Worm (Caenorhabditis elegans) whole organism, young adult: ENCODE measurements around the gene C16D9.9.

Experiments
- B0019.2 ChIP-seq: fragments of 200-800 bp; sonication (Bioruptor generic); conservative IDR thresholded peaks from 2 replicates; pipeline ENCODE4 v1.3.6; 2022; ENCODE audit warnings: missing genetic modification reagents, missing genetic modification characterization, missing compliant biosample characterization
- C17E4.6 ChIP-seq: fragments of 200-800 bp; sonication (Bioruptor generic); IDR thresholded peaks from 2 replicates; pipeline ENCODE4 v1.3.6; 2022; ENCODE audit warnings: missing genetic modification reagents, missing genetic modification characterization, missing compliant biosample characterization
- F49E8.2 ChIP-seq: sonication (generic microtip); optimal IDR thresholded peaks from 3 replicates; lab custom pipeline; 2017; ENCODE audit warnings: missing genetic modification characterization, mild to moderate bottlenecking, missing compliant biosample characterization, antibody characterized with exemption, moderate library complexity; ENCODE audit not compliant: insufficient read depth
- F55B11.4 ChIP-seq: sonication (generic microtip); optimal IDR thresholded peaks from 2 replicates; lab custom pipeline; 2016; ENCODE audit warnings: missing compliant biosample characterization, missing genetic modification characterization, borderline replicate concordance; ENCODE audit not compliant: insufficient read depth
- Y67H2A.10 ChIP-seq: fragments of 200-800 bp; sonication (Bioruptor generic); conservative IDR thresholded peaks from 2 replicates; pipeline ENCODE4 v1.3.6; 2022; ENCODE audit warnings: missing genetic modification reagents, missing genetic modification characterization, missing compliant biosample characterization
- ZK185.1 ChIP-seq: sonication (generic microtip); optimal IDR thresholded peaks from 2 replicates; lab custom pipeline; 2016; ENCODE audit warnings: mild to moderate bottlenecking, missing genetic modification characterization, missing compliant biosample characterization; ENCODE audit not compliant: poor library complexity, severe bottlenecking
- attf-6 ChIP-seq: fragments of 200-800 bp; sonication (Bioruptor generic); IDR thresholded peaks from 2 replicates; pipeline ENCODE4 v1.3.6; 2022; ENCODE audit warnings: missing genetic modification reagents, missing genetic modification characterization, missing compliant biosample characterization
- bed-1 ChIP-seq: fragments of 200-800 bp; sonication (Bioruptor generic); IDR thresholded peaks from 2 replicates; pipeline ENCODE4 v1.3.6; 2022; ENCODE audit warnings: missing genetic modification reagents, missing genetic modification characterization, missing compliant biosample characterization
- bed-2 ChIP-seq: fragments of 200-800 bp; sonication (Bioruptor generic); IDR thresholded peaks from 2 replicates; pipeline ENCODE4 v1.3.6; 2022; ENCODE audit warnings: missing genetic modification reagents, missing genetic modification characterization, missing compliant biosample characterization
- ceh-100 ChIP-seq: fragments of 200-800 bp; sonication (Bioruptor generic); IDR thresholded peaks from 2 replicates; pipeline ENCODE4 v1.3.6; 2022; ENCODE audit warnings: missing genetic modification reagents, missing genetic modification characterization, missing compliant biosample characterization
- ceh-27 ChIP-seq: fragments of 200-800 bp; sonication (Bioruptor generic); optimal IDR thresholded peaks from 2 replicates; lab custom pipeline; 2018; ENCODE audit warnings: mild to moderate bottlenecking, missing genetic modification characterization, moderate library complexity, missing compliant biosample characterization
- ets-4 ChIP-seq: fragments of 200-800 bp; sonication (Bioruptor generic); optimal IDR thresholded peaks from 2 replicates; lab custom pipeline; 2018; ENCODE audit warnings: mild to moderate bottlenecking, missing genetic modification characterization, missing compliant biosample characterization
- hlh-12 ChIP-seq: sonication (generic microtip); optimal IDR thresholded peaks from 2 replicates; lab custom pipeline; 2016; ENCODE audit warnings: missing genetic modification characterization, missing compliant biosample characterization
- hrde-1 ChIP-seq: sonication (generic microtip); optimal IDR thresholded peaks from 2 replicates; lab custom pipeline; 2016; ENCODE audit warnings: missing genetic modification characterization, mild to moderate bottlenecking, missing compliant biosample characterization, moderate library complexity, missing genotype, missing genetic modification reagents, borderline replicate concordance
- lin-26 ChIP-seq: fragments of 200-800 bp; sonication (Bioruptor generic); IDR thresholded peaks from 2 replicates; pipeline ENCODE4 v1.3.6; 2022; ENCODE audit warnings: missing genetic modification reagents, missing genetic modification characterization, missing compliant biosample characterization
- lin-35 ChIP-seq, 3 experiments: fragments of 150-350 bp in 2 of 3; sonication (generic microtip) in 1 of 3; optimal IDR thresholded peaks; 2 replicates each; lab custom pipeline; 2014 to 2018; ENCODE audit warnings: missing biosample characterization in 3 of 3, missing genetic modification characterization in 3 of 3, missing genetic modification reagents in 3 of 3
- lin-40 ChIP-seq: sonication (generic microtip); optimal IDR thresholded peaks from 2 replicates; lab custom pipeline; 2016; ENCODE audit warnings: missing genetic modification characterization, mild to moderate bottlenecking, missing compliant biosample characterization, missing genotype, missing genetic modification reagents
- lsl-1 ChIP-seq: fragments of 200-800 bp; sonication (Bioruptor generic); optimal IDR thresholded peaks from 2 replicates; lab custom pipeline; 2018; ENCODE audit warnings: mild to moderate bottlenecking, missing genetic modification characterization, moderate library complexity, missing compliant biosample characterization
- mes-4 ChIP-seq: sonication (generic microtip); optimal IDR thresholded peaks from 2 replicates; lab custom pipeline; 2016; ENCODE audit warnings: missing genotype, missing genetic modification characterization, missing compliant biosample characterization
- nhr-27 ChIP-seq: fragments of 200-800 bp; sonication (Bioruptor generic); optimal IDR thresholded peaks from 2 replicates; lab custom pipeline; 2018; ENCODE audit warnings: mild to moderate bottlenecking, missing genetic modification characterization, moderate library complexity, missing compliant biosample characterization
- nhr-80 ChIP-seq: sonication (generic microtip); optimal IDR thresholded peaks from 2 replicates; lab custom pipeline; 2016; ENCODE audit warnings: missing genetic modification characterization, missing compliant biosample characterization
- sea-2 ChIP-seq: fragments of 200-800 bp; sonication (Bioruptor generic); IDR thresholded peaks from 2 replicates; pipeline ENCODE4 v1.3.6; 2022; ENCODE audit warnings: missing genetic modification characterization, missing compliant biosample characterization
- snpc-1.1 ChIP-seq: sonication (generic microtip); optimal IDR thresholded peaks from 2 replicates; lab custom pipeline; 2017; ENCODE audit warnings: missing genetic modification characterization, mild to moderate bottlenecking, missing compliant biosample characterization, antibody characterized with exemption, moderate library complexity, missing genotype, missing genetic modification reagents; ENCODE audit not compliant: insufficient read depth
- snpc-4 ChIP-seq, 5 experiments: fragments of 150-350 bp in 1 of 5; sonication (generic microtip) in 4 of 5; optimal IDR thresholded peaks; 2 replicates each; lab custom pipeline; 2014 to 2018; ENCODE audit warnings: missing genetic modification characterization in 5 of 5, missing biosample characterization in 3 of 5, antibody characterized with exemption in 2 of 5, mild to moderate bottlenecking in 2 of 5, missing compliant biosample characterization in 2 of 5, missing genotype in 2 of 5, moderate library complexity in 2 of 5, missing genetic modification reagents in 1 of 5
- somi-1 ChIP-seq: fragments of 200-800 bp; sonication (Bioruptor generic); optimal IDR thresholded peaks from 2 replicates; lab custom pipeline; 2018; ENCODE audit warnings: mild to moderate bottlenecking, missing genetic modification characterization, missing compliant biosample characterization
- tbp1 ChIP-seq: fragments of 200-800 bp; sonication (Bioruptor generic); optimal IDR thresholded peaks from 2 replicates; lab custom pipeline; 2018; ENCODE audit warnings: mild to moderate bottlenecking, missing genetic modification characterization, missing compliant biosample characterization
- ztf-3 ChIP-seq: fragments of 200-800 bp; sonication (Bioruptor generic); optimal IDR thresholded peaks from 2 replicates; lab custom pipeline; 2018; ENCODE audit warnings: mild to moderate bottlenecking, missing genetic modification characterization, missing compliant biosample characterization

Gene C16D9.9

ce11 chrV:8238290-8238689, 25.8 kb upstream of the C16D9.9 start, which contains the start of gene rol-3 (continued):
- TF ChIP-seq ceh-27 (GFP tag; lab: Kevin White, UChicago) (no peak), snpc-4 (GFP tag; optimal IDR thresholded peaks at IDR 0.05; lab: Kevin White, UChicago) (no peak), snpc-4 (tag; optimal IDR thresholded peaks at IDR 0.05; lab: Kevin White, UChicago) (no peak), lsl-1 (no peak)

ce11 chrV:8239928-8240327, 24.1 kb upstream of the C16D9.9 start, which contains the start of gene C16D9.3:
TSS of gene C16D9.3 (minus strand) at chrV:8240028.
- no peak for TF ChIP-seq ets-4
- TF ChIP-seq sea-2 (GFP tag; lab: Robert Waterston, UW): no peak
- no peak for TF ChIP-seq attf-6 (GFP tag; lab: Robert Waterston, UW)
- TF ChIP-seq, all 124 proteins: peak for 0

- TF ChIP-seq C17E4.6 (GFP tag; lab: Robert Waterston, UW) (no peak), lin-26 (GFP tag; lab: Robert Waterston, UW) (no peak), snpc-4 (GFP tag; optimal IDR thresholded peaks at IDR 0.05; lab: Kevin White, UChicago) (no peak), snpc-4 (tag; optimal IDR thresholded peaks at IDR 0.05; lab: Kevin White, UChicago) (no peak), somi-1 (GFP tag; lab: Kevin White, UChicago) (no peak), F49E8.2 (tag; lab: Kevin White, UChicago) (no peak), ztf-3 (GFP tag; lab: Kevin White, UChicago) (no peak), snpc-1.1 (tag; lab: Kevin White, UChicago) (no peak), nhr-27 (tag; lab: Kevin White, UChicago) (no peak), ceh-100 (no peak), bed-2 (GFP tag; lab: Robert Waterston, UW) (no peak), hlh-12 (tag; lab: Kevin White, UChicago) (no peak), B0019.2 (GFP tag; lab: Robert Waterston, UW) (no peak), ceh-27 (GFP tag; lab: Kevin White, UChicago) (no peak), F55B11.4 (no peak)
- TF ChIP-seq, all 124 proteins: peak for 0
These were observed 21.2 kb upstream of the C16D9.9 start, which contains the start of gene C16D9.4 for ce11 chrV:8242798-8243197. TSS of gene C16D9.4 (minus strand) at chrV:8242898.

ce11 chrV:8243201-8243600, 20.8 kb upstream of the C16D9.9 start:
- TF ChIP-seq nhr-80 (tag; lab: Kevin White, UChicago): peak; percentile 42
- TF ChIP-seq hrde-1 (tag; lab: Kevin White, UChicago): no peak

- TF ChIP-seq Y67H2A.10 (GFP tag; lab: Robert Waterston, UW): no peak
- no peak for TF ChIP-seq lin-35 (GFP tag; optimal IDR thresholded peaks at IDR 0.05; lab: Kevin White, UChicago)
- TF ChIP-seq tbp1 (GFP tag; lab: Kevin White, UChicago): no peak
- TF ChIP-seq mes-4 (tag; lab: Kevin White, UChicago): no peak
- TF ChIP-seq ZK185.1: no peak
- no peak for TF ChIP-seq lin-40 (tag; lab: Kevin White, UChicago)
- no peak for TF ChIP-seq bed-1 (GFP tag; lab: Robert Waterston, UW)
These were observed 18.6 kb upstream of the C16D9.9 start, which contains the start of gene C16D9.5 for ce11 chrV:8245457-8245856. TSS of gene C16D9.5 (minus strand) at chrV:8245557.
